Fruit fly (Drosophila melanogaster) whole organism, prepupa: Measurements from ENCODE around the gene CHKov1.
A peak's percentile ranks its signal among the peaks of the same experiment; 100 is the strongest.

Experiments used
- Blimp-1 ChIP-seq: fragments of 200-800 bp; sonication (Bioruptor generic); optimal IDR thresholded peaks from 3 replicates; lab custom pipeline; 2017; ENCODE audit warnings: missing biosample characterization, missing genetic modification characterization, mild to moderate bottlenecking, moderate library complexity, missing genetic modification reagents
- CG11762 ChIP-seq: fragments of 200-800 bp; sonication (Bioruptor generic); optimal IDR thresholded peaks from 3 replicates; lab custom pipeline; 2016; ENCODE audit warnings: missing biosample characterization, missing genetic modification characterization; ENCODE audit not compliant: insufficient read depth
- CG15336 ChIP-seq: fragments of 200-800 bp; sonication (Bioruptor generic); IDR thresholded peaks from 2 replicates; pipeline ENCODE4 v1.3.6; 2022; ENCODE audit warnings: missing biosample characterization, missing genetic modification characterization
- CG1621 ChIP-seq: fragments of 200-800 bp; sonication (Bioruptor generic); optimal IDR thresholded peaks from 3 replicates; lab custom pipeline; 2018; ENCODE audit warnings: missing biosample characterization, mild to moderate bottlenecking, missing genetic modification characterization
- CG16779 ChIP-seq: fragments of 200-800 bp; sonication (Bioruptor generic); optimal IDR thresholded peaks from 3 replicates; lab custom pipeline; 2017; ENCODE audit warnings: missing biosample characterization, mild to moderate bottlenecking, missing genetic modification characterization
- CG3032 ChIP-seq: fragments of 200-800 bp; optimal IDR thresholded peaks from 2 replicates; lab custom pipeline; 2019; ENCODE audit warnings: missing biosample characterization, mild to moderate bottlenecking, missing genetic modification characterization, moderate library complexity
- CG31627 ChIP-seq: fragments of 200-800 bp; sonication (Bioruptor generic); optimal IDR thresholded peaks from 3 replicates; lab custom pipeline; 2016; ENCODE audit warnings: missing biosample characterization, missing genetic modification characterization
- CG6163 ChIP-seq: fragments of 200-800 bp; sonication (Bioruptor generic); IDR thresholded peaks from 3 replicates; pipeline ENCODE4 v1.3.6; 2022; ENCODE audit warnings: missing biosample characterization, missing genetic modification characterization
- CG6792 ChIP-seq: fragments of 200-800 bp; sonication (Bioruptor generic); optimal IDR thresholded peaks from 3 replicates; lab custom pipeline; 2016; ENCODE audit warnings: missing biosample characterization, missing genetic modification characterization
- CG6808 ChIP-seq: fragments of 200-800 bp; sonication (Bioruptor generic); optimal IDR thresholded peaks from 3 replicates; lab custom pipeline; 2017; ENCODE audit warnings: missing biosample characterization, missing genetic modification characterization, mild to moderate bottlenecking, moderate library complexity, missing genetic modification reagents
- CG6854 ChIP-seq: fragments of 200-800 bp; sonication (Bioruptor generic); optimal IDR thresholded peaks from 2 replicates; lab custom pipeline; 2017; ENCODE audit warnings: missing biosample characterization, mild to moderate bottlenecking, missing genetic modification characterization
- CG9139 ChIP-seq: fragments of 200-800 bp; sonication (Bioruptor generic); optimal IDR thresholded peaks from 3 replicates; lab custom pipeline; 2017; ENCODE audit warnings: missing biosample characterization, mild to moderate bottlenecking, missing genetic modification characterization
- Eip78C ChIP-seq: fragments of 200-800 bp; sonication (Bioruptor generic); peaks from one replicate; lab custom pipeline; 2016; ENCODE audit warnings: missing biosample characterization, missing genetic modification characterization
- Eip93F ChIP-seq: fragments of 200-800 bp; sonication (Bioruptor generic); optimal IDR thresholded peaks from 2 replicates; lab custom pipeline; 2016; ENCODE audit warnings: missing biosample characterization, mild to moderate bottlenecking, missing genetic modification characterization
- Ets21C ChIP-seq: fragments of 200-800 bp; sonication (Bioruptor generic); optimal IDR thresholded peaks from 3 replicates; lab custom pipeline; 2016; ENCODE audit warnings: missing biosample characterization, missing genetic modification characterization
- Ets96B ChIP-seq: fragments of 200-800 bp; optimal IDR thresholded peaks from 2 replicates; lab custom pipeline; 2019; ENCODE audit warnings: missing biosample characterization, mild to moderate bottlenecking, missing genetic modification characterization, moderate library complexity
- Hr39 ChIP-seq: fragments of 200-800 bp; sonication (Bioruptor generic); optimal IDR thresholded peaks from 2 replicates; lab custom pipeline; 2016; ENCODE audit warnings: missing biosample characterization, missing genetic modification characterization
- Hr4 ChIP-seq: fragments of 200-800 bp; sonication (Bioruptor generic); optimal IDR thresholded peaks from 3 replicates; lab custom pipeline; 2016; ENCODE audit warnings: missing biosample characterization, missing genetic modification characterization
- Lpt ChIP-seq: fragments of 200-800 bp; sonication (Bioruptor generic); optimal IDR thresholded peaks from 3 replicates; lab custom pipeline; 2016; ENCODE audit warnings: missing biosample characterization, missing genetic modification characterization
- OdsH ChIP-seq: fragments of 200-800 bp; sonication (Bioruptor generic); optimal IDR thresholded peaks from 3 replicates; lab custom pipeline; 2016; ENCODE audit warnings: missing biosample characterization, missing genetic modification characterization
- Sox102F ChIP-seq: fragments of 200-800 bp; sonication (Bioruptor generic); optimal IDR thresholded peaks from 2 replicates; lab custom pipeline; 2016; ENCODE audit warnings: missing biosample characterization, mild to moderate bottlenecking, missing genetic modification characterization
- Sox15 ChIP-seq: fragments of 200-800 bp; sonication (Bioruptor generic); optimal IDR thresholded peaks from 3 replicates; lab custom pipeline; 2016; ENCODE audit warnings: missing biosample characterization, missing genetic modification characterization
- achi ChIP-seq: fragments of 200-800 bp; sonication (Bioruptor generic); optimal IDR thresholded peaks from 3 replicates; lab custom pipeline; 2016; ENCODE audit warnings: missing biosample characterization, missing genetic modification characterization
- acj6 ChIP-seq: fragments of 200-800 bp; sonication (Bioruptor generic); optimal IDR thresholded peaks from 3 replicates; lab custom pipeline; 2016; ENCODE audit warnings: missing biosample characterization, missing genetic modification characterization
- cyc ChIP-seq: fragments of 200-800 bp; sonication (Bioruptor generic); optimal IDR thresholded peaks from 3 replicates; lab custom pipeline; 2016; ENCODE audit warnings: missing biosample characterization, missing genetic modification characterization
- dac ChIP-seq: fragments of 200-800 bp; sonication (Bioruptor generic); optimal IDR thresholded peaks from 2 replicates; lab custom pipeline; 2017; ENCODE audit warnings: missing biosample characterization, mild to moderate bottlenecking, missing genetic modification characterization
- dsx ChIP-seq: fragments of 200-800 bp; optimal IDR thresholded peaks from 3 replicates; lab custom pipeline; 2019; ENCODE audit warnings: missing biosample characterization, mild to moderate bottlenecking, missing genetic modification characterization, moderate library complexity; ENCODE audit not compliant: poor library complexity, severe bottlenecking
- fkh ChIP-seq: fragments of 200-800 bp; sonication (Bioruptor generic); optimal IDR thresholded peaks from 3 replicates; lab custom pipeline; 2017; ENCODE audit warnings: missing biosample characterization, mild to moderate bottlenecking, missing genetic modification characterization, moderate library complexity
- lz ChIP-seq: fragments of 200-800 bp; sonication (Bioruptor generic); optimal IDR thresholded peaks from 3 replicates; lab custom pipeline; 2016; ENCODE audit warnings: missing biosample characterization, missing genetic modification characterization
- net ChIP-seq: fragments of 200-800 bp; sonication (Bioruptor generic); optimal IDR thresholded peaks from 3 replicates; lab custom pipeline; 2016; ENCODE audit warnings: missing biosample characterization, missing genetic modification characterization
- pdm3 ChIP-seq: fragments of 200-800 bp; sonication (Bioruptor generic); optimal IDR thresholded peaks from 3 replicates; lab custom pipeline; 2016; ENCODE audit warnings: missing biosample characterization, missing genetic modification characterization
- salr ChIP-seq, 2 experiments: fragments of 200-800 bp; sonication (Bioruptor generic); optimal IDR thresholded peaks; 3 replicates each; lab custom pipeline; 2016 to 2018; ENCODE audit warnings: missing biosample characterization in 2 of 2, missing genetic modification characterization in 2 of 2, mild to moderate bottlenecking in 1 of 2
- spab ChIP-seq: fragments of 200-800 bp; sonication (Bioruptor generic); optimal IDR thresholded peaks from 2 replicates; lab custom pipeline; 2017; ENCODE audit warnings: missing biosample characterization, mild to moderate bottlenecking, missing genetic modification characterization, missing genetic modification reagents
- ss ChIP-seq, 2 experiments: fragments of 200-800 bp; sonication (Bioruptor generic); optimal IDR thresholded peaks; 2 replicates in 1 of 2; 3 replicates in 1 of 2; lab custom pipeline; 2017 to 2018; ENCODE audit warnings: mild to moderate bottlenecking in 2 of 2, missing biosample characterization in 2 of 2, missing genetic modification characterization in 2 of 2, moderate library complexity in 1 of 2
- svp ChIP-seq: fragments of 200-800 bp; sonication (Bioruptor generic); peaks from one replicate; lab custom pipeline; 2016; ENCODE audit warnings: missing biosample characterization, missing genetic modification characterization
- vri ChIP-seq: fragments of 200-800 bp; sonication (Bioruptor generic); optimal IDR thresholded peaks from 3 replicates; lab custom pipeline; 2016; ENCODE audit warnings: missing biosample characterization, mild to moderate bottlenecking, missing genetic modification characterization

Gene CHKov1

dm6 chr3R:25320898-25321297 is 8.2 kb downstream of the CHKov1 start:
- no peak for TF ChIP-seq dac (GFP tag; lab: Kevin White, UChicago)
- no peak for TF ChIP-seq CG9139 (GFP tag; lab: Kevin White, UChicago)
- TF ChIP-seq dsx (GFP tag; lab: Kevin White, UChicago) = no peak
- TF ChIP-seq achi (GFP tag; lab: Kevin White, UChicago) = no peak
- no peak for TF ChIP-seq pdm3 (GFP tag; lab: Kevin White, UChicago)
- no peak for TF ChIP-seq Hr39 (GFP tag; lab: Kevin White, UChicago)
- no peak for TF ChIP-seq ss (GFP tag; optimal IDR thresholded peaks at IDR 0.05; lab: Kevin White, UChicago)
- no peak for TF ChIP-seq salr (GFP tag; optimal IDR thresholded peaks at IDR 0.05; lab: Kevin White, UChicago)
- TF ChIP-seq CG31627 (GFP tag; lab: Kevin White, UChicago) = no peak
- TF ChIP-seq Lpt = no peak
- no peak for TF ChIP-seq Eip78C
- no peak for TF ChIP-seq acj6
- no peak for TF ChIP-seq Ets96B (tag; lab: Kevin White, UChicago)

dm6 chr3R:25320051-25320705 is 8.9 kb downstream of the CHKov1 start, which contains the start of gene CG10560:
TSS of gene CG10560 (minus strand) at chr3R:25320101.
- TF ChIP-seq CG6808 (GFP tag; lab: Kevin White, UChicago) (no peak), CG15336 (GFP tag; lab: Robert Waterston, UW) (no peak), Hr39 (GFP tag; lab: Kevin White, UChicago) (no peak), Ets21C (GFP tag; lab: Kevin White, UChicago) (no peak), spab (GFP tag; lab: Kevin White, UChicago) (no peak), CG1621 (no peak), cyc (GFP tag; lab: Kevin White, UChicago) (no peak), svp (GFP tag; lab: Kevin White, UChicago) (no peak), fkh (no peak), lz (GFP tag; lab: Kevin White, UChicago) (no peak), CG11762 (no peak)

dm6 chr3R:25318011-25318410 is 11.1 kb downstream of the CHKov1 start, which contains the start of gene CG10553:
TSS of gene CG10553 (minus strand) at chr3R:25318111.
- TF ChIP-seq CG1621 = no peak
- TF ChIP-seq CG6854 (GFP tag; lab: Kevin White, UChicago) = no peak
- no peak for TF ChIP-seq spab (GFP tag; lab: Kevin White, UChicago)
- no peak for TF ChIP-seq CG6163
- TF ChIP-seq net (GFP tag; lab: Kevin White, UChicago) = no peak
- TF ChIP-seq Blimp-1 (GFP tag; lab: Kevin White, UChicago) = no peak
- no peak for TF ChIP-seq cyc (GFP tag; lab: Kevin White, UChicago)
- TF ChIP-seq Eip93F = no peak
- TF ChIP-seq CG9139 (GFP tag; lab: Kevin White, UChicago) = no peak
- TF ChIP-seq Sox102F (GFP tag; lab: Kevin White, UChicago) = no peak
- TF ChIP-seq OdsH (GFP tag; lab: Kevin White, UChicago) = no peak

dm6 chr3R:25316016-25316415 is 13.1 kb downstream of the CHKov1 start, which contains the start of gene CG10559:
TSS of gene CG10559 (minus strand) at chr3R:25316116.
- TF ChIP-seq CG6808 (GFP tag; lab: Kevin White, UChicago) (no peak), Lpt (no peak), Hr4 (no peak), CG6792 (GFP tag; lab: Kevin White, UChicago) (no peak), fkh (peak; percentile 45), CG3032 (no peak)

- no peak for TF ChIP-seq spab (GFP tag; lab: Kevin White, UChicago)
- TF ChIP-seq CG11762 = no peak
- TF ChIP-seq Sox15 (GFP tag; lab: Kevin White, UChicago) = no peak
- TF ChIP-seq CG16779 = no peak
- TF ChIP-seq vri (GFP tag; lab: Kevin White, UChicago) = peak; percentile 55
- TF ChIP-seq Hr39 (GFP tag; lab: Kevin White, UChicago) = no peak
These were observed 15.3 kb downstream of the CHKov1 start, which contains the start of gene CG31087 for dm6 chr3R:25313771-25314170. TSS of gene CG31087 (minus strand) at chr3R:25313833.
